Worm (Caenorhabditis elegans): ENCODE measurements around the gene tdp-1.

tdp-1 gene

DNA sequence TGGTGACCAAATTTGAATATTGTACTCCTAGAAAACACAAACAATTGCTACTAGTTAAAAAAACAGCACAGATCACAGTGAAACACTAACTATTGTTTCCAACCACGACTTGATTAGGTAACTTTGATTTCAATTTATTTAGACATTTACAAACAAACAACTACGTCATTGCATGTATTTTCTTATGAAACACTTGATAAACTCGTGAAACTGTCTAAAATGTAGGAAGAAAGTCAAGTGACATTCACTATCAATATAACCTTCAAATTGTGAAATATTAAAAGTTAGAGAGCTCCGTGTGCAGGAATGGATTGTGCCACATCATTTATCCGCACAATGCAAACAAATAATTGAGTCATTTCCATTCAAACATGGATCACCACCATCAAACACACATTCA is 7.4 kb upstream of the tdp-1 start:
- no peak for TF ChIP-seq scrt-1 (GFP tag; IDR thresholded peaks at IDR 0.05)
- TF ChIP-seq flt-1 (GFP tag; IDR thresholded peaks at IDR 0.05), result no peak
- TF ChIP-seq F13C5.2 (tag; optimal IDR thresholded peaks at IDR 0.05), result no peak
- TF ChIP-seq pes-1 (GFP tag; IDR thresholded peaks at IDR 0.05), result no peak
- TF ChIP-seq hnd-1 (tag; optimal IDR thresholded peaks at IDR 0.05), result no peak
- no peak for TF ChIP-seq hmg-4 (GFP tag; optimal IDR thresholded peaks at IDR 0.05)
- no peak for TF ChIP-seq sea-1 (GFP tag; conservative IDR thresholded peaks at IDR 0.05)
- TF ChIP-seq ama-1 (optimal IDR thresholded peaks at IDR 0.05), result no peak

DNA sequence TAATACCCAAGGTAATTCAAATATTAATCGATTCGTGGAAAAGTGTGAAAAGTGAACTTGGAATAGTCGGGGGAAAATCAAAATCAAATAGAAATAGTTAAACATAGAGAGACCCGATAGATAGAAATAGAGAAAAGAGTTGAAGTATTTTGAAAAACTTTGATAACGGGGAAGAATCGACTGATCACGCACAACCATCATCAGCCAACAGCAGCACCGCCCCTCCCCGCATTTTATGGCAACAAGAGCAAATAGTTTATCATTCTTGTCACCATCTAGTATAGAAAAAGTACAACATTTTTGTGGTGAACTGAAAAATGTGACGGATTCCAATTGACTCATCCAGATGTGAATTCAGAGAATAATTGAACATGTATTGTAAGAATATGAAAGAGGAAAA is 6.0 kb upstream of the tdp-1 start:
- TF ChIP-seq flt-1 (GFP tag; IDR thresholded peaks at IDR 0.05) (no peak), B0310.2 (tag; optimal IDR thresholded peaks at IDR 0.05) (no peak), pes-1 (GFP tag; IDR thresholded peaks at IDR 0.05) (no peak), ets-7 (tag; optimal IDR thresholded peaks at IDR 0.05) (no peak), ceh-36 (tag; optimal IDR thresholded peaks at IDR 0.05) (no peak), ceh-13 (GFP tag; optimal IDR thresholded peaks at IDR 0.05) (no peak), hnd-1 (tag; optimal IDR thresholded peaks at IDR 0.05) (no peak), F13C5.2 (tag; optimal IDR thresholded peaks at IDR 0.05) (no peak), ama-1 (optimal IDR thresholded peaks at IDR 0.05) (no peak), hmg-4 (GFP tag; optimal IDR thresholded peaks at IDR 0.05) (no peak), aly-1 (tag; optimal IDR thresholded peaks at IDR 0.05) (no peak), scrt-1 (GFP tag; IDR thresholded peaks at IDR 0.05) (no peak), tbx-11 (GFP tag; IDR thresholded peaks at IDR 0.05) (no peak), tra-4 (tag; optimal IDR thresholded peaks at IDR 0.05) (no peak), hmbx-1 (tag; optimal IDR thresholded peaks at IDR 0.05) (no peak)

ce11 chrII:8992780-8993179 is 4.8 kb upstream of the tdp-1 start, which contains the start of gene ooc-5:
ooc-5 (plus strand) TSS chrII:8993160.
- TF ChIP-seq F13C5.2 (tag; optimal IDR thresholded peaks at IDR 0.05), result no peak
- TF ChIP-seq hmbx-1 (tag; optimal IDR thresholded peaks at IDR 0.05), result no peak
- TF ChIP-seq pes-1 (GFP tag; IDR thresholded peaks at IDR 0.05), result no peak
- no peak for TF ChIP-seq tbx-11 (GFP tag; IDR thresholded peaks at IDR 0.05)
- TF ChIP-seq ets-7 (tag; optimal IDR thresholded peaks at IDR 0.05), result no peak
- TF ChIP-seq hnd-1 (tag; optimal IDR thresholded peaks at IDR 0.05), result no peak
- TF ChIP-seq flt-1 (GFP tag; IDR thresholded peaks at IDR 0.05), result no peak
- TF ChIP-seq aly-1 (tag; optimal IDR thresholded peaks at IDR 0.05), result no peak
- no peak for TF ChIP-seq ama-1 (optimal IDR thresholded peaks at IDR 0.05)
- no peak for TF ChIP-seq B0310.2 (tag; optimal IDR thresholded peaks at IDR 0.05)
- TF ChIP-seq scrt-1 (GFP tag; IDR thresholded peaks at IDR 0.05), result no peak
- no peak for TF ChIP-seq tra-4 (tag; optimal IDR thresholded peaks at IDR 0.05)
- TF ChIP-seq sea-1 (GFP tag; conservative IDR thresholded peaks at IDR 0.05), result no peak
- no peak for TF ChIP-seq ceh-13 (GFP tag; optimal IDR thresholded peaks at IDR 0.05)
- no peak for TF ChIP-seq hmg-4 (GFP tag; optimal IDR thresholded peaks at IDR 0.05)
- TF ChIP-seq tbx-37 (GFP tag; conservative IDR thresholded peaks at IDR 0.05), result no peak
- TF ChIP-seq ceh-36 (tag; optimal IDR thresholded peaks at IDR 0.05), result no peak

- no peak for TF ChIP-seq hmbx-1 (tag; optimal IDR thresholded peaks at IDR 0.05)
Measured at ce11 chrII:8994336-8994735, 3.3 kb upstream of the tdp-1 start, which contains the start of gene F44G4.1. F44G4.1 (plus strand) TSS chrII:8994636.

- no peak for TF ChIP-seq sea-1 (GFP tag; conservative IDR thresholded peaks at IDR 0.05)
- TF ChIP-seq ama-1 (optimal IDR thresholded peaks at IDR 0.05), result no peak
- TF ChIP-seq pes-1 (GFP tag; IDR thresholded peaks at IDR 0.05), result no peak
- no peak for TF ChIP-seq flt-1 (GFP tag; IDR thresholded peaks at IDR 0.05)
- no peak for TF ChIP-seq tbx-37 (GFP tag; conservative IDR thresholded peaks at IDR 0.05)
- no peak for TF ChIP-seq tra-4 (tag; optimal IDR thresholded peaks at IDR 0.05)
Measured at ce11 chrII:8996064-8996463, 1.6 kb upstream of the tdp-1 start, which contains the start of gene ndub-2. ndub-2 (plus strand) TSS chrII:8996364.

- TF ChIP-seq ceh-36 (tag; optimal IDR thresholded peaks at IDR 0.05) (no peak), ets-7 (tag; optimal IDR thresholded peaks at IDR 0.05) (no peak), pes-1 (GFP tag; IDR thresholded peaks at IDR 0.05) (no peak), sea-1 (GFP tag; conservative IDR thresholded peaks at IDR 0.05) (no peak), tbx-11 (GFP tag; IDR thresholded peaks at IDR 0.05) (no peak), tra-4 (tag; optimal IDR thresholded peaks at IDR 0.05) (no peak), ama-1 (optimal IDR thresholded peaks at IDR 0.05) (no peak), hnd-1 (tag; optimal IDR thresholded peaks at IDR 0.05) (no peak), tbx-37 (GFP tag; conservative IDR thresholded peaks at IDR 0.05) (no peak), hmg-4 (GFP tag; optimal IDR thresholded peaks at IDR 0.05) (no peak), F13C5.2 (tag; optimal IDR thresholded peaks at IDR 0.05) (no peak)
Measured at ce11 chrII:9000331-9000730, 2.7 kb downstream of the tdp-1 start, which contains the start of gene F44G4.5. F44G4.5 (minus strand) TSS chrII:9000431.

ce11 chrII:9001743-9002222 is 4.2 kb downstream of the tdp-1 start, which contains the start of gene F44G4.6:
F44G4.6 (minus strand) TSS chrII:9001793.
- no peak for TF ChIP-seq tra-4 (tag; optimal IDR thresholded peaks at IDR 0.05)
- TF ChIP-seq tbx-37 (GFP tag; conservative IDR thresholded peaks at IDR 0.05), result no peak
- TF ChIP-seq scrt-1 (GFP tag; IDR thresholded peaks at IDR 0.05), result no peak
- no peak for TF ChIP-seq ceh-36 (tag; optimal IDR thresholded peaks at IDR 0.05)
- TF ChIP-seq hnd-1 (tag; optimal IDR thresholded peaks at IDR 0.05), result no peak
- no peak for TF ChIP-seq hmbx-1 (tag; optimal IDR thresholded peaks at IDR 0.05)
- no peak for TF ChIP-seq ama-1 (optimal IDR thresholded peaks at IDR 0.05)
- TF ChIP-seq ets-7 (tag; optimal IDR thresholded peaks at IDR 0.05), result no peak
- TF ChIP-seq pes-1 (GFP tag; IDR thresholded peaks at IDR 0.05), result no peak

- no peak for TF ChIP-seq hmbx-1 (tag; optimal IDR thresholded peaks at IDR 0.05)
- TF ChIP-seq scrt-1 (GFP tag; IDR thresholded peaks at IDR 0.05), result no peak
- no peak for TF ChIP-seq ama-1 (optimal IDR thresholded peaks at IDR 0.05)
- no peak for TF ChIP-seq flt-1 (GFP tag; IDR thresholded peaks at IDR 0.05)
- no peak for TF ChIP-seq tra-4 (tag; optimal IDR thresholded peaks at IDR 0.05)
- no peak for TF ChIP-seq ceh-36 (tag; optimal IDR thresholded peaks at IDR 0.05)
- TF ChIP-seq tbx-37 (GFP tag; conservative IDR thresholded peaks at IDR 0.05), result no peak
- no peak for TF ChIP-seq B0310.2 (tag; optimal IDR thresholded peaks at IDR 0.05)
- TF ChIP-seq hmg-4 (GFP tag; optimal IDR thresholded peaks at IDR 0.05), result no peak
- TF ChIP-seq aly-1 (tag; optimal IDR thresholded peaks at IDR 0.05), result no peak
- no peak for TF ChIP-seq pes-1 (GFP tag; IDR thresholded peaks at IDR 0.05)
- no peak for TF ChIP-seq tbx-11 (GFP tag; IDR thresholded peaks at IDR 0.05)
- TF ChIP-seq sea-1 (GFP tag; conservative IDR thresholded peaks at IDR 0.05), result no peak
- no peak for TF ChIP-seq F13C5.2 (tag; optimal IDR thresholded peaks at IDR 0.05)
- no peak for TF ChIP-seq hnd-1 (tag; optimal IDR thresholded peaks at IDR 0.05)
- no peak for TF ChIP-seq ceh-13 (GFP tag; optimal IDR thresholded peaks at IDR 0.05)
- no peak for TF ChIP-seq ets-7 (tag; optimal IDR thresholded peaks at IDR 0.05)
Measured at ce11 chrII:9005067-9005466, 7.4 kb downstream of the tdp-1 start, which contains the start of gene F44G4.7. F44G4.7 (minus strand) TSS chrII:9005167.

All from whole organism, early embryonic.